Worm (Caenorhabditis elegans) whole organism, L3 larva: ENCODE results near the gene ZK622.5.

ENCODE experiments used
- nhr-237 ChIP-seq: fragments of 150-350 bp; optimal IDR thresholded peaks from 2 replicates; lab custom pipeline; 2014; ENCODE audit warnings: missing biosample characterization, missing genetic modification characterization
- unc-39 ChIP-seq: sonication (generic microtip); optimal IDR thresholded peaks from 4 replicates; lab custom pipeline; 2017; ENCODE audit warnings: missing biosample characterization, missing genetic modification characterization
- unc-62 ChIP-seq: fragments of 150-350 bp; sonication (generic microtip); optimal IDR thresholded peaks from 4 replicates; lab custom pipeline; 2014; ENCODE audit warnings: missing biosample characterization, missing genetic modification reagents, missing genetic modification characterization
- ztf-11 ChIP-seq: fragments of 150-350 bp; optimal IDR thresholded peaks from 2 replicates; lab custom pipeline; 2014; ENCODE audit warnings: missing biosample characterization, missing genetic modification characterization

DNA sequence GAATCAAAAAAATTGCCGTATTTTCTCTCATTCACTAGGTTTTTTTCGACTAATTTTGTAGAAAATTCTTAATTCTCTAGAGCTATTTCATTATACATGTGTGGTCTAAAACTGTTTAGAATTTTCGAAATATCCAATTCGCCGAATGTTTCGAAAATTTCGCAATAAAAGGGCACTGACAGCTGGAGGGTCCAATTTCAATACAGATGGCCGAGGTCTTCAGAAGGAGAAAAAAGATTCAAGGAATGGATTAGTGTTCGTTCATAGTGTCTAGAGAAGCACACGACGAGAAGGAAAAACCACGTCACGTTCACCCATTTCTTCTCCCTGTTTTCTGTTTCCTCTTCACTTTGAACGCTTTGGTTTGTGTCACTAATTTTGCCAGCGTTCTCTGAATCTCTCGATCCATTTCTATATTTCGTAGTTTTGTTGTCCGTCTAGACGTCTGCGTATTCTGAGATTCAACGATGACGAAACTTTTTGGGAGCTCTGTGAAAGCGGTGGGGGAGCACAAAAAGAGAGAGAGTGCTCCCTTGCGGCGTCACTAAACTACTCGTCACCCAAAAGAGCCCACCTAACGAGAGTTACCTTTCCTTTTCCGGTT lies 36.9 kb downstream of the ZK622.5 start:
- no peak for TF ChIP-seq unc-62 (GFP tag; lab: Kevin White, UChicago)
- TF ChIP-seq nhr-237 (tag; lab: Kevin White, UChicago), result no peak
- no peak for TF ChIP-seq unc-39
- TF ChIP-seq ztf-11 (tag; lab: Kevin White, UChicago), result no peak
